Worm (Caenorhabditis elegans): Measurements from ENCODE around the gene ent-4.

DNA sequence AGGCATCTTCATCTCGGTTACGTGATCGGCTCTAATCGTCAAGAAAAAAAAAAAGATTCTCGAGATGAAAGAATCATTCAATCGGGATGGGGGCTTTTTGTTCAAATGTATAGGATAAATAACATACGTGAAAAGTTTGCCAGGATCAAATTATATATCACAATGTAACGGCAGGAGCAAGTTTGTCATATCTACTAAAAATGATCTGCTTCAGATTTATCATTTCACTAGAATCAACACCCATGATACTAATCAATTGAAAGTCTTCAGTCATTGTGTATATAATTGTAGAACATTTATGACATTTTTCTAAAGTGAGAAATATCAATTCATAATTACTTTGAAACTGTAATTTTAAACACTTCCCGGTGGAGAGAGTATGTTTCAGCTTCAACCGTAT, 29.8 kb upstream of the ent-4 start:
- TF ChIP-seq nhr-21 (tag; optimal IDR thresholded peaks at IDR 0.05) (no peak), ztf-11 (tag; optimal IDR thresholded peaks at IDR 0.05) (no peak), ama-1 (optimal IDR thresholded peaks at IDR 0.05) (no peak), ZK546.5 (tag; optimal IDR thresholded peaks at IDR 0.05) (no peak), mbf-1 (tag; optimal IDR thresholded peaks at IDR 0.05) (no peak), mdl-1 (tag; optimal IDR thresholded peaks at IDR 0.05) (no peak), nhr-23 (tag; optimal IDR thresholded peaks at IDR 0.05) (no peak)

Data from whole organism, L2 larva.